Worm (Caenorhabditis elegans) whole organism, midembryonic: ENCODE data around the gene F31D5.2.

Experiments
- flt-1 ChIP-seq: fragments of 200-800 bp; sonication (Bioruptor generic); IDR thresholded peaks from 2 replicates; pipeline ENCODE4 v1.3.6; 2022; ENCODE audit warnings: missing genetic modification characterization, missing compliant biosample characterization
- tab-1 ChIP-seq: fragments of 200-800 bp; sonication (Bioruptor generic); IDR thresholded peaks from 2 replicates; pipeline ENCODE4 v1.3.6; 2022; ENCODE audit warnings: missing genetic modification characterization, missing compliant biosample characterization
- ztf-29 ChIP-seq: fragments of 200-800 bp; sonication (Bioruptor generic); IDR thresholded peaks from 2 replicates; pipeline ENCODE4 v1.3.6; 2022; ENCODE audit warnings: missing genetic modification reagents, missing genetic modification characterization, missing compliant biosample characterization

- TF ChIP-seq flt-1 (GFP tag; lab: Robert Waterston, UW): no peak
- no peak for TF ChIP-seq ztf-29
- TF ChIP-seq tab-1 (GFP tag; lab: Robert Waterston, UW): no peak
These were observed 29.5 kb downstream of the F31D5.2 start for ce11 chrII:4244959-4245358.
